Worm (Caenorhabditis elegans) whole organism, early embryonic: ENCODE data around the gene srj-22.

Experiments
- B0310.2 ChIP-seq: sonication (generic microtip); optimal IDR thresholded peaks from 2 replicates; lab custom pipeline; 2016; ENCODE audit warnings: mild to moderate bottlenecking, missing genetic modification characterization, missing compliant biosample characterization
- F13C5.2 ChIP-seq: sonication (generic microtip); optimal IDR thresholded peaks from 2 replicates; lab custom pipeline; 2017; ENCODE audit warnings: mild to moderate bottlenecking, missing genetic modification characterization, inconsistent platforms, missing compliant biosample characterization
- aly-1 ChIP-seq: sonication (generic microtip); optimal IDR thresholded peaks from 2 replicates; lab custom pipeline; 2016; ENCODE audit warnings: missing genetic modification characterization, missing compliant biosample characterization
- ama-1 ChIP-seq: fragments of 150-350 bp; optimal IDR thresholded peaks from 2 replicates; lab custom pipeline; 2014
- ceh-13 ChIP-seq: fragments of 200-800 bp; sonication (Bioruptor generic); optimal IDR thresholded peaks from 2 replicates; lab custom pipeline; 2018; ENCODE audit warnings: mild to moderate bottlenecking, missing genetic modification characterization, missing compliant biosample characterization
- ceh-36 ChIP-seq: sonication (generic microtip); optimal IDR thresholded peaks from 2 replicates; lab custom pipeline; 2016; ENCODE audit warnings: missing genetic modification characterization, inconsistent platforms, missing compliant biosample characterization
- ets-7 ChIP-seq: sonication (generic microtip); optimal IDR thresholded peaks from 2 replicates; lab custom pipeline; 2016; ENCODE audit warnings: missing genotype, missing genetic modification characterization, missing compliant biosample characterization
- flt-1 ChIP-seq: fragments of 200-800 bp; sonication (Bioruptor generic); IDR thresholded peaks from 2 replicates; pipeline ENCODE4 v1.3.6; 2022; ENCODE audit warnings: missing genetic modification characterization, missing compliant biosample characterization
- hmbx-1 ChIP-seq: sonication (generic microtip); optimal IDR thresholded peaks from 2 replicates; lab custom pipeline; 2016; ENCODE audit warnings: mild to moderate bottlenecking, missing genetic modification characterization, missing compliant biosample characterization
- hmg-4 ChIP-seq: fragments of 200-800 bp; sonication (Bioruptor generic); optimal IDR thresholded peaks from 2 replicates; lab custom pipeline; 2018; ENCODE audit warnings: mild to moderate bottlenecking, missing genetic modification characterization, missing compliant biosample characterization
- hnd-1 ChIP-seq: sonication (generic microtip); optimal IDR thresholded peaks from 2 replicates; lab custom pipeline; 2016; ENCODE audit warnings: missing genetic modification characterization, missing compliant biosample characterization
- pes-1 ChIP-seq: fragments of 200-800 bp; sonication (Bioruptor generic); IDR thresholded peaks from 2 replicates; pipeline ENCODE4 v1.3.6; 2022; ENCODE audit warnings: missing genetic modification reagents, missing genetic modification characterization, missing compliant biosample characterization
- scrt-1 ChIP-seq: fragments of 200-800 bp; sonication (Bioruptor generic); IDR thresholded peaks from 2 replicates; pipeline ENCODE4 v1.3.6; 2022; ENCODE audit warnings: missing genetic modification characterization, missing compliant biosample characterization
- sea-1 ChIP-seq: fragments of 200-800 bp; sonication (Bioruptor generic); conservative IDR thresholded peaks from 2 replicates; pipeline ENCODE4 v1.3.6; 2022; ENCODE audit warnings: missing genetic modification characterization, missing compliant biosample characterization
- tbx-11 ChIP-seq: fragments of 200-800 bp; sonication (Bioruptor generic); IDR thresholded peaks from 2 replicates; pipeline ENCODE4 v1.3.6; 2022; ENCODE audit warnings: missing genetic modification characterization, missing compliant biosample characterization
- tbx-37 ChIP-seq: fragments of 200-800 bp; sonication (Bioruptor generic); conservative IDR thresholded peaks from 2 replicates; pipeline ENCODE4 v1.3.6; 2022; ENCODE audit warnings: missing genetic modification reagents, missing genetic modification characterization, missing compliant biosample characterization
- tra-4 ChIP-seq: sonication (generic microtip); optimal IDR thresholded peaks from 2 replicates; lab custom pipeline; 2017; ENCODE audit warnings: missing genetic modification characterization, missing compliant biosample characterization

Gene srj-22

DNA sequence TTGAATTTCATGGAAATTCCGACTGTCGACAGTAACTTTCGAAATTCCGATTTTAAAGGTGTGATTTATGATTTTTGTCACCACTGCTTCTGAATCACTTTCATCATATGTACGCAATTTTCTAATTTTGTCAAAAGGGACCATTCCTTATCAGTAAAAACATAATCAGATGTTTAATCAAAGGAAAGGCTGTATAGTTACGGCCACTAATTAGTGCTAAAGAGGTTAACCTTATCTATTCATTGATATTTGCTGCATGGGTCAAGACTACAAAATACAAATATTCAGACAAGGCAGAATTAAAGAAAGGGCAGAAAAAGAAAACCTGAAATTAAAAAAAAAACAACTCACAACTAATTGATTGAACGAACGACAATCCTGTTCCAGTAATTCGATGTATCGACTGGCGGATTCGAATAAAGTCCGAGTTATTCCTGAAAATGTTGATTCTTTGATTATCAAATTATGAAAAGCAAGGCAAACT is 11.5 kb downstream of the srj-22 start, which contains the start of gene T28B11.1:
Gene T28B11.1 (minus strand): TSS at position 434 of the 484 bp plus-strand sequence.
- TF ChIP-seq ama-1 (lab: Kevin White, UChicago): no peak
- no peak for TF ChIP-seq hmbx-1 (tag; lab: Kevin White, UChicago)
- TF ChIP-seq ceh-36 (tag; lab: Kevin White, UChicago): no peak
- no peak for TF ChIP-seq aly-1 (tag; lab: Kevin White, UChicago)
- TF ChIP-seq ceh-13 (GFP tag; lab: Kevin White, UChicago): no peak
- no peak for TF ChIP-seq tbx-37 (GFP tag; lab: Robert Waterston, UW)
- no peak for TF ChIP-seq tra-4 (tag; lab: Kevin White, UChicago)
- TF ChIP-seq ets-7 (tag; lab: Kevin White, UChicago): no peak
- no peak for TF ChIP-seq sea-1 (GFP tag; lab: Robert Waterston, UW)
- TF ChIP-seq B0310.2 (tag; lab: Kevin White, UChicago): no peak
- no peak for TF ChIP-seq F13C5.2
- TF ChIP-seq hmg-4 (GFP tag; lab: Kevin White, UChicago): no peak
- TF ChIP-seq tbx-11 (GFP tag; lab: Robert Waterston, UW): no peak
- TF ChIP-seq pes-1 (GFP tag; lab: Robert Waterston, UW): no peak
- no peak for TF ChIP-seq scrt-1 (GFP tag; lab: Robert Waterston, UW)
- TF ChIP-seq hnd-1 (tag; lab: Kevin White, UChicago): no peak
- TF ChIP-seq flt-1 (GFP tag; lab: Robert Waterston, UW): no peak

DNA sequence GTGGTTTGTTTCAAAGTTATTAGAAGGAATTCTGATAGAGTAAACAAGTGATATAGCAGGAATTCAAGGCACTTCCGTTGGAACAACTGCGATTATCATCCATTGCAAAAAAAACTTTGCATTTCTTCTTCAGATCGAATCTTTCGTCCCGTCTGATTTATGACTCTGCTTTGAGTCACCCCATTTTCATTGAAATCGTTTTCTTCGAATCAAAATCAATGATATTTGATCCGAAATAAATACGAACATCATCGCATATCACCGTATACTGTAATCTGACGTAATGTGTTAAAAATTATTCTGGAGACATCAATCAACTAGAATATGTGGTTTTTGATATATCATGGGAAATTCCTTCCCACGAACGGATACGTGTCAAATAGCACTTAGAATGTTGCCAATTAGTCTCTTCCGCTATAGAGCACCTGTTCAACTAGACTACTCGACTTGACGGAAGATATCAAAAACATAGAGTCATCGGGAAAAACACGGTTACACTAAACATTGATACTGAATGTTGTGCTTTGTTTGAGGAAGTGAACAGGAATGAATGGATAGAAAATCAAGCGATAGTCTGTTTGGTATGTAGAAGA is 12.6 kb downstream of the srj-22 start:
- TF ChIP-seq F13C5.2 (no peak), sea-1 (GFP tag; lab: Robert Waterston, UW) (no peak), hmg-4 (GFP tag; lab: Kevin White, UChicago) (no peak), ets-7 (tag; lab: Kevin White, UChicago) (no peak), aly-1 (tag; lab: Kevin White, UChicago) (no peak), hnd-1 (tag; lab: Kevin White, UChicago) (no peak), flt-1 (GFP tag; lab: Robert Waterston, UW) (no peak), tbx-11 (GFP tag; lab: Robert Waterston, UW) (no peak), tra-4 (tag; lab: Kevin White, UChicago) (no peak), tbx-37 (GFP tag; lab: Robert Waterston, UW) (no peak), ceh-36 (tag; lab: Kevin White, UChicago) (no peak)

- TF ChIP-seq scrt-1 (GFP tag; lab: Robert Waterston, UW) (no peak), F13C5.2 (no peak), tbx-11 (GFP tag; lab: Robert Waterston, UW) (no peak), ceh-13 (GFP tag; lab: Kevin White, UChicago) (no peak), hmbx-1 (tag; lab: Kevin White, UChicago) (no peak), hmg-4 (GFP tag; lab: Kevin White, UChicago) (no peak), hnd-1 (tag; lab: Kevin White, UChicago) (no peak), aly-1 (tag; lab: Kevin White, UChicago) (no peak), ama-1 (lab: Kevin White, UChicago) (no peak), sea-1 (GFP tag; lab: Robert Waterston, UW) (no peak)
These were observed 14.1 kb downstream of the srj-22 start for ce11 chrV:10729456-10729904.

DNA sequence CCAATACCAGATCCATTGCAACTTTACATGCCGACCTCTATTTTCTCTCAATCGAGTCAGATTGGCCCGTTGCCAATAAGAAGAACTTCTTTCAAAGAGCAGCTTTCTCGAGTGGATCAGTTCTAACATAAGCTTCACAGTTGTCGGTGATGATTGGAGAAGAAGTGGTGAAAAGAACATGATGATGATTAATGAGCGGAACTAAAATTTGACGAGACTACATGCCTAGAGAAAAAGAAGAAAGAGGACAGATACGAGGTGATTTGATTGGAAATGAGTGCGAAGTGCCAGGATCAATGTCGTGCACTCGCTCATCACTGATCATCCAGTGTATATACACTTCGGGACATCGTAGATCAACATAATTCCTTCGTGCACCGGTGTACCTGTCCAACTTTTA is 15.9 kb downstream of the srj-22 start:
- TF ChIP-seq sea-1 (GFP tag; lab: Robert Waterston, UW) (no peak), hmg-4 (GFP tag; lab: Kevin White, UChicago) (no peak), flt-1 (GFP tag; lab: Robert Waterston, UW) (no peak), ama-1 (lab: Kevin White, UChicago) (no peak), tra-4 (tag; lab: Kevin White, UChicago) (no peak), scrt-1 (GFP tag; lab: Robert Waterston, UW) (no peak), ceh-36 (tag; lab: Kevin White, UChicago) (no peak), hmbx-1 (tag; lab: Kevin White, UChicago) (no peak), ceh-13 (GFP tag; lab: Kevin White, UChicago) (no peak), ets-7 (tag; lab: Kevin White, UChicago) (no peak), F13C5.2 (no peak), tbx-11 (GFP tag; lab: Robert Waterston, UW) (no peak)

ce11 chrV:10726691-10727090 is 16.9 kb downstream of the srj-22 start:
- TF ChIP-seq pes-1 (GFP tag; lab: Robert Waterston, UW) (no peak), sea-1 (GFP tag; lab: Robert Waterston, UW) (no peak), hmg-4 (GFP tag; lab: Kevin White, UChicago) (no peak), scrt-1 (GFP tag; lab: Robert Waterston, UW) (no peak), ceh-36 (tag; lab: Kevin White, UChicago) (no peak), hmbx-1 (tag; lab: Kevin White, UChicago) (no peak)

- TF ChIP-seq pes-1 (GFP tag; lab: Robert Waterston, UW): no peak
- no peak for TF ChIP-seq F13C5.2
- no peak for TF ChIP-seq tra-4 (tag; lab: Kevin White, UChicago)
- TF ChIP-seq tbx-37 (GFP tag; lab: Robert Waterston, UW): no peak
- no peak for TF ChIP-seq hmbx-1 (tag; lab: Kevin White, UChicago)
- no peak for TF ChIP-seq tbx-11 (GFP tag; lab: Robert Waterston, UW)
- no peak for TF ChIP-seq scrt-1 (GFP tag; lab: Robert Waterston, UW)
- TF ChIP-seq ets-7 (tag; lab: Kevin White, UChicago): no peak
- TF ChIP-seq hmg-4 (GFP tag; lab: Kevin White, UChicago): no peak
- no peak for TF ChIP-seq B0310.2 (tag; lab: Kevin White, UChicago)
- no peak for TF ChIP-seq aly-1 (tag; lab: Kevin White, UChicago)
- no peak for TF ChIP-seq ama-1 (lab: Kevin White, UChicago)
These were observed 18.1 kb downstream of the srj-22 start for ce11 chrV:10725424-10725951.
